Worm (Caenorhabditis elegans) whole organism, L4 larva: ENCODE measurements around the gene rep-1.
A peak's percentile ranks its signal among the peaks of the same experiment; 100 is the strongest.

Source experiments
- ceh-82 ChIP-seq: sonication (generic microtip); optimal IDR thresholded peaks from 2 replicates; lab custom pipeline; 2017; ENCODE audit warnings: missing biosample characterization, missing genetic modification characterization
- egl-43 ChIP-seq: fragments of 200-800 bp; sonication (Bioruptor generic); IDR thresholded peaks from 2 replicates; pipeline ENCODE4 v1.3.6; 2022; ENCODE audit warnings: missing genetic modification reagents, missing genetic modification characterization, missing compliant biosample characterization
- lim-7 ChIP-seq: fragments of 200-800 bp; sonication (Bioruptor generic); IDR thresholded peaks from 2 replicates; pipeline ENCODE4 v1.3.6; 2022; ENCODE audit warnings: missing genetic modification characterization, missing compliant biosample characterization
- mxl-3 ChIP-seq: fragments of 200-800 bp; sonication (Bioruptor generic); optimal IDR thresholded peaks from 2 replicates; lab custom pipeline; 2018; ENCODE audit warnings: mild to moderate bottlenecking, missing genetic modification characterization, missing compliant biosample characterization
- nhr-111 ChIP-seq: fragments of 200-800 bp; sonication (Bioruptor generic); optimal IDR thresholded peaks from 2 replicates; lab custom pipeline; 2018; ENCODE audit warnings: mild to moderate bottlenecking, missing genetic modification characterization, missing compliant biosample characterization
- nhr-41 ChIP-seq: fragments of 200-800 bp; sonication (Bioruptor generic); IDR thresholded peaks from 2 replicates; pipeline ENCODE4 v1.3.6; 2022; ENCODE audit warnings: missing genetic modification reagents, missing genetic modification characterization, missing compliant biosample characterization
- spr-3 ChIP-seq: fragments of 200-800 bp; sonication (Bioruptor generic); optimal IDR thresholded peaks from 2 replicates; lab custom pipeline; 2018; ENCODE audit warnings: mild to moderate bottlenecking, missing genetic modification characterization, missing compliant biosample characterization
- unc-62 ChIP-seq, 3 experiments: fragments of 150-350 bp in 1 of 3; sonication (generic microtip); optimal IDR thresholded peaks in 2 of 3; peaks in 1 of 3; 1 replicate in 1 of 3; 2 replicates in 2 of 3; lab custom pipeline; 2014 to 2017; ENCODE audit warnings: missing biosample characterization in 3 of 3, missing genetic modification characterization in 3 of 3, missing genetic modification reagents in 3 of 3, missing genotype in 1 of 3
- vab-7 ChIP-seq: fragments of 200-800 bp; sonication (Bioruptor generic); IDR thresholded peaks from 2 replicates; pipeline ENCODE4 v1.3.6; 2022; ENCODE audit warnings: missing genetic modification reagents, missing genetic modification characterization, missing compliant biosample characterization

DNA sequence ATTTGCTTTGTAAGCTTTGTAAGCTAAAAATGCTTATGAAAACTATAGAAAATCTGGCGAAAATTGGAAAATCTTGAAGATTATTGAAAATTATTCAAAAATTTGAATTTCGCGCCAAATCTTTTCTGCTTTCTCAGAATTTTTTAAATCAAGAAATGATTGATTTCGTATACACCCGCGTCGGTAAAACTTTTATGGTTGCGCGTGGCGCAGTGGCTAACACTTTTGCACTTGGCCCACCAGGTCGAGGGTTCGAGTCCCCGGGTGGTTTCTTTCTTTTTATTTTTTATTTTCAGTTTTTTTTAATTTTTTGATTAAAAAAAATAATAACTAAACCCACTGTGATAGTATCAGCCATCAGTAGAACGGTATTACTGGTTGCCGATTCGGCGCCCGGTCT lies 28.8 kb downstream of the rep-1 start:
- TF ChIP-seq vab-7 (GFP tag; lab: Robert Waterston, UW) (peak; percentile 62), unc-62 (GFP tag; optimal IDR thresholded peaks at IDR 0.05 in 1 of 2; lab: Kevin White, UChicago) (no peak), unc-62 (tag; optimal IDR thresholded peaks at IDR 0.05; lab: Kevin White, UChicago) (no peak), nhr-41 (GFP tag; lab: Robert Waterston, UW) (no peak), ceh-82 (tag; lab: Kevin White, UChicago) (no peak), lim-7 (peak; percentile 75), spr-3 (no peak), mxl-3 (GFP tag; lab: Kevin White, UChicago) (no peak), nhr-111 (GFP tag; lab: Kevin White, UChicago) (no peak), egl-43 (GFP tag; lab: Robert Waterston, UW) (no peak; the same call in 1 of the 2 replicates)
